Fruit fly (Drosophila melanogaster): ENCODE data around the gene sls.

The sls gene

dm6 chr3L:2115524-2116245, at the start of gene sls (continued):
- TF ChIP-seq unpg (GFP tag; optimal IDR thresholded peaks at IDR 0.05) (peak; percentile 92), C15 (GFP tag; IDR thresholded peaks at IDR 0.05) (peak; percentile 81; the same call in 2 of the 3 replicates), CG7928 (GFP tag; optimal IDR thresholded peaks at IDR 0.05) (peak; percentile 50), CG8089 (GFP tag; optimal IDR thresholded peaks at IDR 0.05) (peak; percentile 89), Doc2 (GFP tag; IDR thresholded peaks at IDR 0.05) (peak; percentile 47; the same call in 1 of the 2 replicates), zf30C (GFP tag; optimal IDR thresholded peaks at IDR 0.05) (no peak), Fer1 (GFP tag; optimal IDR thresholded peaks at IDR 0.05) (no peak), trh (GFP tag; optimal IDR thresholded peaks at IDR 0.05) (peak; percentile 83), CG10959 (GFP tag; IDR thresholded peaks at IDR 0.05) (peak; percentile 67; the same call in 1 of the 2 replicates), caup (GFP tag; optimal IDR thresholded peaks at IDR 0.05; ENCODE audit: severe bottlenecking) (peak; percentile 81), BEAF-32 (GFP tag; optimal IDR thresholded peaks at IDR 0.05) (no peak), E2f2 (GFP tag; IDR thresholded peaks at IDR 0.05) (peak; percentile 71), sqz (GFP tag; optimal IDR thresholded peaks at IDR 0.05) (peak; percentile 64), ken (GFP tag; IDR thresholded peaks at IDR 0.05) (peak; percentile 91), CG32767 (GFP tag; IDR thresholded peaks at IDR 0.05) (peak; percentile 91), en (GFP tag; optimal IDR thresholded peaks at IDR 0.05) (peak; percentile 67), Myb (GFP tag; optimal IDR thresholded peaks at IDR 0.05) (peak; percentile 73), MESR4 (GFP tag; optimal IDR thresholded peaks at IDR 0.05) (no peak), Lim3 (GFP tag; IDR thresholded peaks at IDR 0.05) (peak; percentile 60; the same call in 1 of the 2 replicates), CG3995 (GFP tag; optimal IDR thresholded peaks at IDR 0.05) (peak; percentile 8), CG15073 (GFP tag; optimal IDR thresholded peaks at IDR 0.05) (peak; percentile 56), CG9876 (GFP tag; optimal IDR thresholded peaks at IDR 0.05) (peak; percentile 84), Dp (GFP tag; optimal IDR thresholded peaks at IDR 0.05) (peak; percentile 3), shn (GFP tag; optimal IDR thresholded peaks at IDR 0.05) (peak; percentile 88), schlank (tag; optimal IDR thresholded peaks at IDR 0.05) (peak; percentile 85), CG8359 (GFP tag; optimal IDR thresholded peaks at IDR 0.05; ENCODE audit: borderline replicate concordance) (peak; percentile 28), nom (GFP tag; optimal IDR thresholded peaks at IDR 0.05) (no peak), CG30431 (GFP tag; optimal IDR thresholded peaks at IDR 0.05) (peak; percentile 87), Ssrp (tag; optimal IDR thresholded peaks at IDR 0.05) (peak; percentile 91), kni (GFP tag; optimal IDR thresholded peaks at IDR 0.05) (no peak), CG16813 (GFP tag; IDR thresholded peaks at IDR 0.05; ENCODE audit: partially characterized antibody) (no peak), CG32532 (GFP tag; IDR thresholded peaks at IDR 0.05) (peak; percentile 93), Hr3 (GFP tag; optimal IDR thresholded peaks at IDR 0.05) (peak; percentile 89), psq (GFP tag; optimal IDR thresholded peaks at IDR 0.05) (peak; percentile 76), repo (GFP tag; optimal IDR thresholded peaks at IDR 0.05) (peak; percentile 79), Hr78 (GFP tag; optimal IDR thresholded peaks at IDR 0.05) (peak in 1 of 2 experiments; percentile 24), Hsf (GFP tag; optimal IDR thresholded peaks at IDR 0.05) (peak; percentile 94), fru (optimal IDR thresholded peaks at IDR 0.05) (no peak), CG7987 (GFP tag; optimal IDR thresholded peaks at IDR 0.05) (peak; percentile 61), Jarid2 (GFP tag; optimal IDR thresholded peaks at IDR 0.05) (peak; percentile 27), zfh1 (GFP tag; IDR thresholded peaks at IDR 0.05) (peak; percentile 89), zen (tag; optimal IDR thresholded peaks at IDR 0.05) (peak; percentile 64), Xbp1 (GFP tag; optimal IDR thresholded peaks at IDR 0.05) (peak; percentile 94), pita (GFP tag; optimal IDR thresholded peaks at IDR 0.05) (no peak), ftz-f1 (GFP tag; optimal IDR thresholded peaks at IDR 0.05) (no peak), CG2120 (GFP tag; optimal IDR thresholded peaks at IDR 0.05) (peak; percentile 94), BtbVII (GFP tag; optimal IDR thresholded peaks at IDR 0.05) (peak; percentile 55), CG17612 (GFP tag; IDR thresholded peaks at IDR 0.05) (0 out of 2 replicates have a peak, but pooled peaks have one; percentile 39)
